Worm (Caenorhabditis elegans) whole organism, L3 larva: ENCODE data around the gene F10E7.2.

Source experiments
- R02D3.7 ChIP-seq: fragments of 150-350 bp; optimal IDR thresholded peaks from 2 replicates; lab custom pipeline; 2014; ENCODE audit warnings: missing biosample characterization, missing genetic modification characterization
- ZK546.5 ChIP-seq: sonication (generic microtip); optimal IDR thresholded peaks from 2 replicates; lab custom pipeline; 2017; ENCODE audit warnings: missing biosample characterization, missing genetic modification characterization
- ama-1 ChIP-seq: fragments of 150-350 bp; optimal IDR thresholded peaks from 2 replicates; lab custom pipeline; 2018
- ceh-16 ChIP-seq: sonication (generic microtip); optimal IDR thresholded peaks from 2 replicates; lab custom pipeline; 2017; ENCODE audit warnings: missing biosample characterization, missing genetic modification characterization
- ceh-28 ChIP-seq: fragments of 150-350 bp; optimal IDR thresholded peaks from 2 replicates; lab custom pipeline; 2014; ENCODE audit warnings: missing biosample characterization, missing genetic modification reagents, missing genetic modification characterization
- egl-5 ChIP-seq: fragments of 150-350 bp; optimal IDR thresholded peaks from 2 replicates; lab custom pipeline; 2017; ENCODE audit warnings: missing biosample characterization, missing genetic modification reagents, missing genetic modification characterization, inconsistent platforms
- elt-1 ChIP-seq: fragments of 150-350 bp; optimal IDR thresholded peaks from 2 replicates; lab custom pipeline; 2014; ENCODE audit warnings: missing biosample characterization, missing genetic modification characterization
- elt-2 ChIP-seq: sonication (generic microtip); optimal IDR thresholded peaks from 2 replicates; lab custom pipeline; 2016; ENCODE audit warnings: missing genetic modification reagents, mild to moderate bottlenecking, missing genetic modification characterization, missing compliant biosample characterization
- elt-3 ChIP-seq, 3 experiments: fragments of 150-350 bp in 1 of 3; sonication (generic microtip) in 2 of 3; optimal IDR thresholded peaks; 2 replicates in 2 of 3; 4 replicates in 1 of 3; lab custom pipeline; 2014 to 2017; ENCODE audit warnings: missing biosample characterization in 3 of 3, missing genetic modification characterization in 3 of 3
- eor-1 ChIP-seq, 2 experiments: fragments of 150-350 bp; optimal IDR thresholded peaks; 2 replicates each; lab custom pipeline; 2014 to 2018; ENCODE audit warnings: missing biosample characterization in 2 of 2, missing genetic modification characterization in 2 of 2
- fkh-10 ChIP-seq: sonication (generic microtip); optimal IDR thresholded peaks from 2 replicates; lab custom pipeline; 2017; ENCODE audit warnings: missing biosample characterization, missing genetic modification reagents, missing genetic modification characterization
- fkh-2 ChIP-seq: fragments of 150-350 bp; optimal IDR thresholded peaks from 2 replicates; lab custom pipeline; 2014; ENCODE audit warnings: missing biosample characterization, missing genetic modification reagents, missing genetic modification characterization
- fos-1 ChIP-seq: fragments of 150-350 bp; optimal IDR thresholded peaks from 2 replicates; lab custom pipeline; 2014; ENCODE audit warnings: missing biosample characterization, missing genetic modification characterization
- hmg-11 ChIP-seq: sonication (generic microtip); optimal IDR thresholded peaks from 2 replicates; lab custom pipeline; 2016; ENCODE audit warnings: missing genetic modification characterization, missing compliant biosample characterization
- jun-1 ChIP-seq: fragments of 150-350 bp; optimal IDR thresholded peaks from 2 replicates; lab custom pipeline; 2014; ENCODE audit warnings: missing biosample characterization, missing genetic modification reagents, missing genetic modification characterization
- lin-15B ChIP-seq: fragments of 150-350 bp; optimal IDR thresholded peaks from 2 replicates; lab custom pipeline; 2014; ENCODE audit warnings: missing biosample characterization, missing genetic modification characterization
- lin-39 ChIP-seq: fragments of 150-350 bp; optimal IDR thresholded peaks from 2 replicates; lab custom pipeline; 2018; ENCODE audit warnings: missing biosample characterization, missing genetic modification reagents, missing genetic modification characterization
- lsy-12 ChIP-seq: sonication (generic microtip); optimal IDR thresholded peaks from 2 replicates; lab custom pipeline; 2016; ENCODE audit warnings: mild to moderate bottlenecking, missing genetic modification characterization, missing compliant biosample characterization
- mdl-1 ChIP-seq: fragments of 150-350 bp; optimal IDR thresholded peaks from 2 replicates; lab custom pipeline; 2014; ENCODE audit warnings: missing biosample characterization, missing genetic modification characterization
- mml-1 ChIP-seq: fragments of 150-350 bp; sonication (generic microtip); optimal IDR thresholded peaks from 3 replicates; lab custom pipeline; 2014; ENCODE audit warnings: missing biosample characterization, missing genetic modification characterization
- nfya-1 ChIP-seq: sonication (generic microtip); optimal IDR thresholded peaks from 2 replicates; lab custom pipeline; 2017; ENCODE audit warnings: missing genetic modification characterization, mild to moderate bottlenecking, missing compliant biosample characterization, antibody characterized with exemption, moderate library complexity; ENCODE audit not compliant: insufficient read depth
- nhr-11 ChIP-seq: fragments of 150-350 bp; optimal IDR thresholded peaks from 2 replicates; lab custom pipeline; 2014; ENCODE audit warnings: missing biosample characterization, missing genetic modification characterization
- nhr-237 ChIP-seq: fragments of 150-350 bp; optimal IDR thresholded peaks from 2 replicates; lab custom pipeline; 2014; ENCODE audit warnings: missing biosample characterization, missing genetic modification characterization
- nhr-25 ChIP-seq: sonication (generic microtip); optimal IDR thresholded peaks from 2 replicates; lab custom pipeline; 2017; ENCODE audit warnings: missing biosample characterization, missing genetic modification characterization
- nhr-28 ChIP-seq: fragments of 150-350 bp; optimal IDR thresholded peaks from 2 replicates; lab custom pipeline; 2014; ENCODE audit warnings: missing biosample characterization, missing genetic modification characterization
- nhr-43 ChIP-seq: sonication (generic microtip); optimal IDR thresholded peaks from 2 replicates; lab custom pipeline; 2016; ENCODE audit warnings: mild to moderate bottlenecking, missing genetic modification characterization, missing compliant biosample characterization; ENCODE audit not compliant: poor library complexity, severe bottlenecking
- nhr-67 ChIP-seq: fragments of 150-350 bp; optimal IDR thresholded peaks from 2 replicates; lab custom pipeline; 2014; ENCODE audit warnings: missing biosample characterization, missing genetic modification characterization
- nhr-76 ChIP-seq: fragments of 150-350 bp; sonication (generic microtip); optimal IDR thresholded peaks from 5 replicates; lab custom pipeline; 2014; ENCODE audit warnings: missing biosample characterization, missing genetic modification characterization
- pha-4 ChIP-seq: fragments of 150-350 bp; optimal IDR thresholded peaks from 2 replicates; lab custom pipeline; 2014; ENCODE audit warnings: missing biosample characterization, missing genetic modification reagents, missing genetic modification characterization
- pqm-1 ChIP-seq: fragments of 150-350 bp; optimal IDR thresholded peaks from 2 replicates; lab custom pipeline; 2017; ENCODE audit warnings: missing biosample characterization, missing genetic modification characterization, inconsistent platforms
- sea-2 ChIP-seq: fragments of 150-350 bp; sonication (generic microtip); optimal IDR thresholded peaks from 4 replicates; lab custom pipeline; 2014; ENCODE audit warnings: missing biosample characterization, missing genetic modification reagents, missing genetic modification characterization
- tbx-2 ChIP-seq: sonication (generic microtip); optimal IDR thresholded peaks from 2 replicates; lab custom pipeline; 2016; ENCODE audit warnings: mild to moderate bottlenecking, missing genetic modification characterization, missing compliant biosample characterization
- unc-39 ChIP-seq: sonication (generic microtip); optimal IDR thresholded peaks from 4 replicates; lab custom pipeline; 2017; ENCODE audit warnings: missing biosample characterization, missing genetic modification characterization
- unc-62 ChIP-seq: fragments of 150-350 bp; sonication (generic microtip); optimal IDR thresholded peaks from 4 replicates; lab custom pipeline; 2014; ENCODE audit warnings: missing biosample characterization, missing genetic modification reagents, missing genetic modification characterization
- zag-1 ChIP-seq: fragments of 150-350 bp; optimal IDR thresholded peaks from 2 replicates; lab custom pipeline; 2014; ENCODE audit warnings: missing biosample characterization, missing genetic modification characterization
- ztf-4 ChIP-seq: fragments of 150-350 bp; optimal IDR thresholded peaks from 2 replicates; lab custom pipeline; 2014; ENCODE audit warnings: missing biosample characterization, missing genetic modification characterization

The F10E7.2 gene

DNA sequence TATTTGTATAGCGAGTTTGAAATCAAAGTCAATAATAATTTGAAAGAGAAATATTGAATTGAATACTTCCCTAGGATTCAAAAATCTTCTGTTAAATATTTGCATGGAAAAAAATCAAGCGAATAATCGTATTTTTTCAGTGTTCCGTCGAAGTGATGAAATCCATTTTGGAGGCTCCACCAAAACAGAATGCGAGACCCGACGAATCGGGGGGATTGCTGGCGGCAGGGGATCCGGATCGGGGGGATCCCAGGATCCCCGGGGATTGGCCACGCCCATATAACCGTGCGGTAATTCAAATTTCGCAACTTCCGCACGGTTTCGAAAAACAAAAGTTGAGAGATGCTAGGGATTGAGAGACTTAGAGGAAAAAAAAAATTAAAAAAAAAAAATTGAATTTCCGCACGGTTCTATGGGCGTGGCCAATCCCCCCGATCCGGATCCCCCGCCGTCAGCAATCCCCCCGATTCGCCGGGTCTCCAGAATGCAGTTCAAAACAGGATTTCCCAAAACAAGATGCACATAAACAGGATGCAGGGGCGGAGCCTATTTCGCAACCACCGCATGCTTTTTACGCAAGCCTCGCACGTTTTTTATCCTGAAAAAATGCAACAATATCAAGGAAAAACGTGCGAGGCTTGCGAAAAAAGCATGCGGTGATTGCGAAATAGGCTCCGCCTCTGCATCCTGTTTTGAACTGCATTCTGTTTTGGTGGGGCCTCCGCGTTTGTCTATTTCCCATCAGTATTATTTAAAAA lies 798 bp downstream of the F10E7.2 start, which contains the start of gene F10E7.11:
Gene F10E7.11 (minus strand): TSS at position 232 of the 758 bp plus-strand sequence.
- TF ChIP-seq nfya-1 (tag; lab: Kevin White, UChicago), result peak; percentile 11
- peak; percentile 2 for TF ChIP-seq lin-15B (tag; lab: Kevin White, UChicago)
- TF ChIP-seq fkh-10 (GFP tag; lab: Kevin White, UChicago), result no peak
- TF ChIP-seq, all 47 proteins: peak for 2

DNA sequence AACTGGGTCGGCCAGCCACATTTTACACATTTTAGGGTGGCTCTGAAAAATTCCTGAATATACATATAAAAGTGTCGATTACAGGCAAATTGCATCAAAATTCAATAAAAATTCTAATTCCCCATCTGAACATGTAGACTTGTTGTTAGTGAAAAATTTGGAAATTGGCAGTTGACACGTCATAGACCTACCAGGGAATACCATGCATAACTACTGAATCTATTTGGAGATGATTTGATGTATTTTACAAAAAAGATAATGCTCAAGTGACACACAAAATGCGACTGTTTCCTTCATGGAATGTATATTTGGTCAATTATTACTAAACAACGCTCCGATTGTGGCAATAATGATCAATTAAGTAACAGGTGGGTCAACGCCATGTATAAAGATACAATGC lies 4.4 kb downstream of the F10E7.2 start, which contains the start of gene F10E7.1:
Gene F10E7.1 (plus strand): TSS at position 301 of the 400 bp plus-strand sequence.
- no peak for TF ChIP-seq fkh-2
- no peak for TF ChIP-seq lin-15B (tag; lab: Kevin White, UChicago)
- no peak for TF ChIP-seq lin-39 (tag; lab: Kevin White, UChicago)
- no peak for TF ChIP-seq unc-62 (GFP tag; lab: Kevin White, UChicago)
- TF ChIP-seq hmg-11, result no peak
- no peak for TF ChIP-seq ama-1 (lab: Kevin White, UChicago)
- no peak for TF ChIP-seq R02D3.7 (tag; lab: Kevin White, UChicago)
- TF ChIP-seq sea-2, result no peak
- TF ChIP-seq eor-1 (tag; optimal IDR thresholded peaks at IDR 0.05; lab: Kevin White, UChicago), result no peak

DNA sequence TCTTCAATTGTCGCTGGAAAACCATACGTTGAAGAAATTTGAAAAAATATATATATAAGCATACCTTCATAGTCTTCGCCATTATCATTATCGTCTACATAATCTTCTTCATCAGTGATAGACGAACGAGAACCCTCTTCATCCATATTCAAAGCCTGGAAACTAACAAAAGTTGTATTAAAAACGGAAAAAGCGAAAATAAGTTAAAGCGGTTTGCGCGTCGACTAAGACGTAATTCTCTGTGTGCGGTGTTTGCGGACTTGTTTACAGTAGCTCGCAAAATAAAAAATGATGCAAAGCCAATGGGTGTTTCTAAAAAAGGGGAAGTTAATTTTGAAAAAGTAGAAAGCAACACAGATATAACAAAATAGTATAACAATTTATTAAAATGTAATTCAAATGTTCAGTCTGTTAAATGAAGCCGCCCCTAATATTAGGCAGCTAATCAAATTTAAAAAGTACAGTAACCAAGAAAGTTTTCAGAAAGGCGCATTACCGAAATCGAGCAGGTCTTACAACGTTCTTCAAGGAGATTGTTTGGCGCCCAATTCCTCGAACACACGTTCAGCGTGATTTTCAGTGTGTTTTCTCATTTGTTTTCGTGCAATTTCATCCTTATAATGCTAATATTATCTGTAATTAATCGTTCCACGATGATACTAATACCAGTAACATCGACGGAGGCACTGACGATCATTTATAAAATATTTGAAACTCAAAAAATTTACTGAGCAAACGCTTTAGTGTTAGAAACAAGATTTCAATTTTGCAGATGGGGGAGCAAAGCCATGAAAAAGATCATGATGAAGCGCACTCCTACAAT lies 10.0 kb downstream of the F10E7.2 start, which contains the start of the genes T07F8.4 and gld-3:
Gene T07F8.4 (minus strand): TSS at position 162 of the 823 bp plus-strand sequence.
Gene gld-3 (plus strand): TSS at position 773 of the 823 bp plus-strand sequence.
- TF ChIP-seq nfya-1 (tag; lab: Kevin White, UChicago) (peak; percentile 83), nhr-76 (tag; lab: Kevin White, UChicago) (no peak), lin-15B (tag; lab: Kevin White, UChicago) (peak; percentile 36), nhr-25 (tag; lab: Kevin White, UChicago) (peak; percentile 14), sea-2 (no peak)
- TF ChIP-seq, all 47 proteins: peak for 3

DNA sequence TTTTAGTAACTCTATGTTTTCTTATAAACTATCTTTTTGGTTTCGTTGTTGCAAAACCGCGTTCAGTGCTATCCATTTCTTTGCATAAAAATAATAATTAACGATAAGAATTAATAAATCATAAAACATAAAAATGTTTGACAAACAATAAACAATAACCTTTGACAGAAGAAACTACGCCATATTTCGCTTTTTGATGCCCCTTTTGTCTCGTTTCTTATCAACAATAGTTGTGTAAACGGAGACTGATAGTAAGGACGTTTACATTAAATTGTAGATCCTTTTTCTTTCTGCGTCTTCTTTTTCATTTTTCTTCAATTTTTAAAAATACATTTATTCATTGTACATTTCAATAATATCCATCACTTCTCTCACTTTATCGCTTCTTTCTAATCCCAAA lies 17.0 kb downstream of the F10E7.2 start:
- TF ChIP-seq tbx-2 (no peak), pha-4 (peak; percentile 76), pqm-1 (tag; lab: Kevin White, UChicago) (peak; percentile 86), elt-2 (tag; lab: Kevin White, UChicago) (peak; percentile 82), elt-1 (tag; lab: Kevin White, UChicago) (no peak), nhr-237 (tag; lab: Kevin White, UChicago) (no peak)

DNA sequence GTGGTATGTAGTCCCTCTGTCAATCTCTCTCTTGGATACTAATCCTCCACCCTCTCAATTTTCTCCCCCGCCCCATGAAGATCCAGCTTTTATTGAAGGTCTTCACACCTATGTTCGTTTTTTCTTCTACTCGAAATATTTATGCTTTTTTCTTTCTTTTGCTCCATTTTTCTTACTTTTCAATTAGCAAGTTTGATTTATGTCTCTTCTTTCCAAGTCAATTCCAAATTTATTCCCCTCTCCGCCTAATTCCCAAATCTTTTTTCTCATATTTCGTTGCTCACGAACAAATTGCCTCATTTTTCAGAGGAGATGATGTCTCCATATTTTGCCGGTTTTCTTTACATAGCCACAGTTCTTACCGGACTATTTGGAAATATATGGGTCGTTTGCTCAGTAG lies 22.3 kb downstream of the F10E7.2 start, which contains the start of gene npr-31:
Gene npr-31 (plus strand): TSS at position 301 of the 400 bp plus-strand sequence.
- no peak for TF ChIP-seq ztf-4
- TF ChIP-seq elt-3 (tag; optimal IDR thresholded peaks at IDR 0.05; lab: Kevin White, UChicago), result no peak
- no peak for TF ChIP-seq ceh-28 (tag; lab: Kevin White, UChicago)
- no peak for TF ChIP-seq nhr-43 (tag; lab: Kevin White, UChicago)
- no peak for TF ChIP-seq zag-1 (tag; lab: Kevin White, UChicago)
- no peak for TF ChIP-seq fos-1 (tag; lab: Kevin White, UChicago)
- no peak for TF ChIP-seq jun-1 (tag; lab: Kevin White, UChicago)
- no peak for TF ChIP-seq unc-39 (tag; lab: Kevin White, UChicago)
- no peak for TF ChIP-seq eor-1 (tag; optimal IDR thresholded peaks at IDR 0.05; lab: Kevin White, UChicago)
- no peak for TF ChIP-seq ceh-16 (tag; lab: Kevin White, UChicago)
- TF ChIP-seq nhr-28 (tag; lab: Kevin White, UChicago), result no peak
- no peak for TF ChIP-seq nhr-237 (tag; lab: Kevin White, UChicago)
- TF ChIP-seq mml-1 (tag; lab: Kevin White, UChicago), result no peak
- no peak for TF ChIP-seq nhr-25 (tag; lab: Kevin White, UChicago)
- TF ChIP-seq lsy-12, result no peak
- no peak for TF ChIP-seq nhr-67 (tag; lab: Kevin White, UChicago)
- no peak for TF ChIP-seq ZK546.5 (tag; lab: Kevin White, UChicago)
- TF ChIP-seq mdl-1, result no peak
- TF ChIP-seq egl-5 (tag; lab: Kevin White, UChicago), result no peak
- no peak for TF ChIP-seq nhr-11 (tag; lab: Kevin White, UChicago)
